Worm (Caenorhabditis elegans) whole organism, mixed stage, embryonic: ENCODE results near the gene dhs-5.
A peak's percentile ranks its signal among the peaks of the same experiment; 100 is the strongest.

Experiments used
- M03D4.4 ChIP-seq: sonication (generic microtip); optimal IDR thresholded peaks from 2 replicates; lab custom pipeline; 2017; ENCODE audit warnings: mild to moderate bottlenecking, missing genetic modification characterization, missing compliant biosample characterization
- blmp-1 ChIP-seq: fragments of 150-350 bp; optimal IDR thresholded peaks from 2 replicates; lab custom pipeline; 2014; ENCODE audit warnings: missing biosample characterization, missing genetic modification characterization
- ceh-39 ChIP-seq: fragments of 150-350 bp; optimal IDR thresholded peaks from 2 replicates; lab custom pipeline; 2014; ENCODE audit warnings: missing biosample characterization, missing genetic modification characterization
- ceh-43 ChIP-seq: fragments of 200-800 bp; sonication (Bioruptor generic); optimal IDR thresholded peaks from 2 replicates; lab custom pipeline; 2018; ENCODE audit warnings: mild to moderate bottlenecking, missing genetic modification characterization, moderate library complexity, missing compliant biosample characterization
- ceh-83 ChIP-seq: fragments of 200-800 bp; sonication (Bioruptor generic); optimal IDR thresholded peaks from 2 replicates; lab custom pipeline; 2018; ENCODE audit warnings: mild to moderate bottlenecking, missing genetic modification characterization, missing compliant biosample characterization
- ces-1 ChIP-seq: fragments of 150-350 bp; optimal IDR thresholded peaks from 2 replicates; lab custom pipeline; 2014; ENCODE audit warnings: missing biosample characterization, missing genetic modification reagents, missing genetic modification characterization
- cnd-1 ChIP-seq: fragments of 200-800 bp; sonication (Bioruptor generic); optimal IDR thresholded peaks from 2 replicates; lab custom pipeline; 2018; ENCODE audit warnings: mild to moderate bottlenecking, missing genetic modification characterization, missing compliant biosample characterization
- elt-1 ChIP-seq: sonication (generic microtip); optimal IDR thresholded peaks from 2 replicates; lab custom pipeline; 2017; ENCODE audit warnings: missing genetic modification characterization, mild to moderate bottlenecking, missing compliant biosample characterization, antibody characterized with exemption, moderate library complexity, borderline replicate concordance; ENCODE audit not compliant: insufficient read depth
- elt-3 ChIP-seq: fragments of 150-350 bp; optimal IDR thresholded peaks from 2 replicates; lab custom pipeline; 2014; ENCODE audit warnings: missing biosample characterization, missing genetic modification characterization
- flh-1 ChIP-seq: fragments of 200-800 bp; sonication (Bioruptor generic); optimal IDR thresholded peaks from 2 replicates; lab custom pipeline; 2018; ENCODE audit warnings: mild to moderate bottlenecking, missing genetic modification characterization, moderate library complexity, missing compliant biosample characterization
- ham-2 ChIP-seq: fragments of 200-800 bp; sonication (Bioruptor generic); optimal IDR thresholded peaks from 2 replicates; lab custom pipeline; 2018; ENCODE audit warnings: mild to moderate bottlenecking, missing genetic modification characterization, missing compliant biosample characterization
- hlh-1 ChIP-seq: fragments of 150-350 bp; optimal IDR thresholded peaks from 2 replicates; lab custom pipeline; 2014; ENCODE audit warnings: missing biosample characterization, missing genetic modification reagents, missing genetic modification characterization
- lin-13 ChIP-seq: fragments of 150-350 bp; optimal IDR thresholded peaks from 2 replicates; lab custom pipeline; 2014; ENCODE audit warnings: missing biosample characterization, missing genetic modification characterization
- lin-32 ChIP-seq: fragments of 200-800 bp; sonication (Bioruptor generic); optimal IDR thresholded peaks from 2 replicates; lab custom pipeline; 2018; ENCODE audit warnings: mild to moderate bottlenecking, missing genetic modification characterization, missing compliant biosample characterization
- lsy-2 ChIP-seq: fragments of 150-350 bp; optimal IDR thresholded peaks from 2 replicates; lab custom pipeline; 2014; ENCODE audit warnings: missing biosample characterization, missing genetic modification characterization
- mep-1 ChIP-seq: fragments of 150-350 bp; optimal IDR thresholded peaks from 2 replicates; lab custom pipeline; 2017; ENCODE audit warnings: missing biosample characterization, missing genetic modification reagents, missing genetic modification characterization, inconsistent platforms
- mls-2 ChIP-seq: sonication (generic microtip); optimal IDR thresholded peaks from 2 replicates; lab custom pipeline; 2016; ENCODE audit warnings: mild to moderate bottlenecking, missing genetic modification characterization, moderate library complexity, missing compliant biosample characterization
- nhr-12 ChIP-seq: fragments of 150-350 bp; optimal IDR thresholded peaks from 2 replicates; lab custom pipeline; 2014; ENCODE audit warnings: missing biosample characterization, missing genetic modification characterization
- nhr-2 ChIP-seq: fragments of 150-350 bp; optimal IDR thresholded peaks from 2 replicates; lab custom pipeline; 2014; ENCODE audit warnings: missing biosample characterization, missing genetic modification characterization
- nhr-237 ChIP-seq: fragments of 150-350 bp; optimal IDR thresholded peaks from 2 replicates; lab custom pipeline; 2014; ENCODE audit warnings: missing biosample characterization, missing genetic modification characterization
- nhr-76 ChIP-seq: sonication (generic microtip); optimal IDR thresholded peaks from 2 replicates; lab custom pipeline; 2017; ENCODE audit warnings: missing biosample characterization, missing genetic modification characterization
- pha-4 ChIP-seq: fragments of 150-350 bp; optimal IDR thresholded peaks from 2 replicates; lab custom pipeline; 2018; ENCODE audit warnings: missing biosample characterization, missing genetic modification reagents, missing genetic modification characterization
- sem-2 ChIP-seq: fragments of 200-800 bp; sonication (Bioruptor generic); optimal IDR thresholded peaks from 2 replicates; lab custom pipeline; 2018; ENCODE audit warnings: mild to moderate bottlenecking, missing genetic modification characterization, missing compliant biosample characterization
- snpc-4 ChIP-seq: fragments of 150-350 bp; optimal IDR thresholded peaks from 2 replicates; lab custom pipeline; 2014; ENCODE audit warnings: missing biosample characterization, missing genetic modification characterization
- sptf-1 ChIP-seq: sonication (generic microtip); optimal IDR thresholded peaks from 2 replicates; lab custom pipeline; 2017; ENCODE audit warnings: mild to moderate bottlenecking, missing genetic modification characterization, moderate library complexity, missing compliant biosample characterization
- tbx-8 ChIP-seq: fragments of 200-800 bp; sonication (Bioruptor generic); optimal IDR thresholded peaks from 2 replicates; lab custom pipeline; 2018; ENCODE audit warnings: mild to moderate bottlenecking, missing genetic modification characterization, moderate library complexity, missing compliant biosample characterization
- unc-120 ChIP-seq: sonication (generic microtip); optimal IDR thresholded peaks from 2 replicates; lab custom pipeline; 2017; ENCODE audit warnings: missing genetic modification characterization, missing compliant biosample characterization; ENCODE audit not compliant: poor library complexity, severe bottlenecking
- unc-62 ChIP-seq: fragments of 150-350 bp; optimal IDR thresholded peaks from 2 replicates; lab custom pipeline; 2014; ENCODE audit warnings: missing biosample characterization, missing genetic modification reagents, missing genetic modification characterization
- zip-8 ChIP-seq: fragments of 150-350 bp; optimal IDR thresholded peaks from 2 replicates; lab custom pipeline; 2014; ENCODE audit warnings: missing biosample characterization, missing genetic modification characterization
- ztf-11 ChIP-seq: fragments of 150-350 bp; optimal IDR thresholded peaks from 2 replicates; lab custom pipeline; 2014; ENCODE audit warnings: missing biosample characterization, missing genetic modification characterization

The dhs-5 gene

DNA sequence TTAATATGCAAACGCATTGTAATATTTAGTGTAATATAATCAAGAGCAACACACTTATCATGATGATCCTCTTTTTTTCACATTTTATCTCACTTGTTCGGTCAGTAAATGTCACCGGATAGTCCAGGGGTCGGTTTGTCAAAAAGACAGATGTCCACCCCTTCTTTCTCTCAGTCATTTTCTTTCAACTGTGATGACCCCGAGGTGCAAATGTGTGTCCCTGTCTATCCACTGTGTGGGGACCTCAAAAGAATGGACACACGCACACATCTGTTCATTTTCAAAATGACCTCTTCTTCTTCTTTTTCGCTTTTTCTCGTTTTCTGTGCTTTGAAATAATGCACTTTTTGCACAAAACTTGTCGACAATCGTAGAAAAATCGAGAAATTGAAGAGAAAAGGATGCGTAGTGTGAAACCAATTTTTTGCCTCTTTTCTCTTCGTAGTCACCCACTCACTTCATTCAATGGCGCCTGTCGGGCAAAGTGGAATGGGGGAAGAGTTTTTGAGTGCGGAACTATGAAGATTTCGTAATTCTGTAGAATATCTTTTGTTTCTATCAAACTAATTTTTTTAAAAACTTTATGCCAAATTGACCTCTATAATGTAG lies 10.1 kb downstream of the dhs-5 start:
- TF ChIP-seq zip-8 (tag; lab: Kevin White, UChicago) (no peak), mep-1 (tag; lab: Kevin White, UChicago) (no peak), cnd-1 (tag; lab: Kevin White, UChicago) (peak; percentile 41), elt-1 (no peak), nhr-237 (no peak), ham-2 (GFP tag; lab: Kevin White, UChicago) (no peak), nhr-2 (peak; percentile 98), ces-1 (GFP tag; lab: Kevin White, UChicago) (no peak), mls-2 (tag; lab: Kevin White, UChicago) (no peak), unc-62 (GFP tag; lab: Kevin White, UChicago) (no peak), ceh-83 (no peak), hlh-1 (tag; lab: Kevin White, UChicago) (peak; percentile 47), pha-4 (tag; lab: Kevin White, UChicago) (no peak), lin-32 (peak; percentile 24), tbx-8 (no peak), elt-3 (tag; lab: Kevin White, UChicago) (no peak), nhr-76 (tag; lab: Kevin White, UChicago) (no peak), sem-2 (no peak), nhr-12 (tag; lab: Kevin White, UChicago) (no peak)

DNA sequence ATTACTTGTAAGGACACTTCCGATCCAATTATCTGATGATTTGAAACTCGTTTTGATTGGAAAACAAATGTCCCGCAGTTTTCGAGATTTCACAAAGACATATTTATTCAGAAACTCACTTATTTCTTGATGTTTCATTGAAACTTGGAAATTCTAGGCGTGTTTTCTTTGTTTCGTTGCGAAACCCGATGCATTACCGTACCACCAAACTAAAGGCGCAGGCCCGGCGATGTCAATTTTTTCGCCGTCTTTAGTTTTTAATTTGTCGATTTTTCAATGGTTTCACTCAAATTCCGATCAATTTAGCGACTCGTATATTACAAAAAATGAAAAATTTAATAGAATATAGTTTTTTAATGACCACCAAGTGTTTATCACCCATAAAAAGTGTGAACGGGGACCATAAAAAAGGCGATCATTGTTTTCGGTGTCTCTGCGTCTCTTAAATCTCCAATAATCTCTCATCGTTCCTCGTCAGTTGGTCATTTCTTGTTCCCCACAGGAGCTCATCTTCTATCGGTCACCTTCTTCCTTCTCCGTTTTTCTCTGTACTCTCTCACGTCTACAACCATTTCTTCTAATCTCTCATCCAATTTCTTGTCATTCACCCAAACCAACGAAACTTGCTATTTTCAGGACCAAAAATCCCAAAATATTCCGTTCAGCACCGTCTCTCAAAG lies 12.2 kb downstream of the dhs-5 start, which contains the start of gene clr-1:
Gene clr-1, plus strand, starts transcription at position 630 of the 680 bp plus-strand sequence.
- TF ChIP-seq unc-120 = peak; percentile 27
- TF ChIP-seq elt-1 = no peak
- TF ChIP-seq hlh-1 (tag; lab: Kevin White, UChicago) = peak; percentile 74
- no peak for TF ChIP-seq nhr-237

DNA sequence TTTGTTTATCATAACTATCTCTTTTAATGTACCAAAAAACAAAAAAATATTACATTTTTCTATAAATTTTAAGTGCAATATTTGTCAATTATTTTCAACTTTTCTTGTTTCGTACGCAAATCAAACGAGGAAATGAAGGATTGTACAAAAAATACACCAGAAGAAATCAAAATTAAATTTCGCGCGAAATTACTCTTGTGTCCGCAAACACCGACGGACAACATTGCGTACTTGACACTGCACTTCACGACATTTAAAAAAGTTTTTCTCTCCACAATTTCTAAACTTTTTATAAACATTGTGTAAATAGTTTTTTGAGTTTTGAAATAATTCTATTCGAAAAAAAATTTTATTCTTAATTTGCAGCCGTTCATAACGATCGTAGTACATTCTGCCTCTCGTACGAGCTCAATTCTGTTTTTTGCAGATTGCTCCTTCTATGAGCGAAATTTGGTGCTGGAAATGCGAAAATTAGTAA lies 20.3 kb downstream of the dhs-5 start, which contains the start of gene mrps-16:
Gene mrps-16, plus strand, starts transcription at position 428 of the 478 bp plus-strand sequence.
- peak; percentile 11 for TF ChIP-seq mep-1 (tag; lab: Kevin White, UChicago)
- peak; percentile 42 for TF ChIP-seq lin-13 (tag; lab: Kevin White, UChicago)
- peak; percentile 34 for TF ChIP-seq nhr-237
- peak; percentile 84 for TF ChIP-seq ces-1 (GFP tag; lab: Kevin White, UChicago)
- no peak for TF ChIP-seq elt-3 (tag; lab: Kevin White, UChicago)
- peak; percentile 73 for TF ChIP-seq lsy-2 (tag; lab: Kevin White, UChicago)

DNA sequence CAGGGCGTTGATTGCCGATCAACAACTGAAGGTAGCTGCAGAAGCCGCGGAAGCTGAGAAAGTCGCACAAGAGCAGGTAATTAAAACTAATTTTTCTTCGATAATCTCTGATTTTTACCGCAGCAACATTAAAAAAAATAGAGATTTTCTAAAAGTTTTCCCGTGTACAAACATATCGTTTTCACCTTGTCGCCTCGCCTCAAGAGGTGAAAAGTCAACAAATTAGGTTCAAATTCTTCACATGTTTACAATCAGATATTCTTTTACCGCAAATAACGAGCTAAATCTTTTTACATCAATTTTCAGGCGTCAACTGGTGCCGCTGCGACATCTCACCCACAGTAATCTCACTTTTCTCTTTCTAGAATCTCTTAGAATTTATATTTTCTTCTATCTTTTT lies 21.3 kb downstream of the dhs-5 start, which contains the start of gene ilcr-2:
Gene ilcr-2, plus strand, starts transcription at position 301 of the 400 bp plus-strand sequence.
- TF ChIP-seq unc-62 (GFP tag; lab: Kevin White, UChicago) = no peak
- TF ChIP-seq ceh-83 = no peak

DNA sequence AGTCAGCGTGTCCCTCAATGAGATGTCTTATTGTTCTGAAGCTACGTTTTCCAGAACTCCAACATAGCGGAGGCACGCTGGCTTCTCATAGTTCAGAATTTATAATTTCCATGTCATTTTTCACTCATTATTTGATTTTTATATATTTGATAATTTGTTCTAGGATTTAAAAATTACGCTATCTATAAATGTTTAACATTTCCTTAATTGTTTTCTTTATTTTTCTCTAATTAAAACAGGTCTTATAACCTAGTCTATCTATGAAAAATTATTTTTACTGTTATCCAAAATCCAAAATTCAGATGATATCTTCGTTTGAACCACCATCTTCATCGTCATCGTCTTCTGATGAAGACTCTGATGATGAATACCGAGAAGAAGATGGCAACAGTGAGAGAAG lies 24.7 kb downstream of the dhs-5 start, which contains the start of gene F56D1.1:
Gene F56D1.1, plus strand, starts transcription at position 301 of the 400 bp plus-strand sequence.
- no peak for TF ChIP-seq unc-120
- TF ChIP-seq lin-32 = no peak
- TF ChIP-seq unc-62 (GFP tag; lab: Kevin White, UChicago) = no peak
- no peak for TF ChIP-seq hlh-1 (tag; lab: Kevin White, UChicago)
- no peak for TF ChIP-seq ceh-43 (GFP tag; lab: Kevin White, UChicago)
- no peak for TF ChIP-seq ztf-11 (tag; lab: Kevin White, UChicago)

DNA sequence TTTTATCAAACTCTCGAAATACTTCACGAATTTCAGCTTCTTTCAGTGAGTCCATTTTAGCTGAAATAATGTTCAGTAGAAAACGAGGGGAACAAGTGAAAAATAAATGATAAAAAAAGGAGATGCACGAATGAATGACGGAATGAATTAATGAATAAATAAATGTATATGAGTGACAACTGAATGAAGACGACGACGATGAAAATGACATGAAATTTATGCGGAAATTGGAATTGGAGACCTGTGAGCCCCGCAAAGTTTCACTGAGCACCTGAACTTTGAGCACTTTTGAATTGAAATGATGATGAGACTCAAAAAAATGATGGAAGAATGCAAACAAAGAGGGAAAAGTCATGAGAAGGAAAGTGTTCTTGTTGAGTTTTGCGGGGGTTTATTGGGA lies 28.3 kb downstream of the dhs-5 start, which contains the start of gene cal-8:
Gene cal-8, minus strand, starts transcription at position 60 of the 400 bp plus-strand sequence.
- TF ChIP-seq snpc-4 (tag; lab: Kevin White, UChicago) (no peak), nhr-12 (tag; lab: Kevin White, UChicago) (no peak), sptf-1 (no peak), nhr-76 (tag; lab: Kevin White, UChicago) (no peak), blmp-1 (tag; lab: Kevin White, UChicago) (no peak), sem-2 (no peak), ztf-11 (tag; lab: Kevin White, UChicago) (no peak), elt-1 (no peak), M03D4.4 (no peak), elt-3 (tag; lab: Kevin White, UChicago) (no peak), lsy-2 (tag; lab: Kevin White, UChicago) (no peak), nhr-2 (no peak), cnd-1 (tag; lab: Kevin White, UChicago) (no peak), ceh-39 (tag; lab: Kevin White, UChicago) (no peak), tbx-8 (no peak), ceh-43 (GFP tag; lab: Kevin White, UChicago) (no peak), flh-1 (GFP tag; lab: Kevin White, UChicago) (no peak)
- TF ChIP-seq, all 35 proteins: peak for 0
